Worm (Caenorhabditis elegans): ENCODE measurements around the gene F22E5.7.

- no peak for TF ChIP-seq cog-1 (tag; optimal IDR thresholded peaks at IDR 0.05)
- no peak for TF ChIP-seq ref-1 (GFP tag; conservative IDR thresholded peaks at IDR 0.05)
- no peak for TF ChIP-seq flt-1 (GFP tag; IDR thresholded peaks at IDR 0.05)
- no peak for TF ChIP-seq tab-1 (GFP tag; IDR thresholded peaks at IDR 0.05)
- TF ChIP-seq klf-2 (GFP tag; conservative IDR thresholded peaks at IDR 0.05) = no peak
Observed at ce11 chrII:2649015-2649414, 7.1 kb downstream of the F22E5.7 start.

All from whole organism, midembryonic.